Fruit fly (Drosophila melanogaster): ENCODE measurements around the gene CG31957.

- TF ChIP-seq CG15710 (tag; optimal IDR thresholded peaks at IDR 0.05): no peak
- TF ChIP-seq fd96Ca (GFP tag; IDR thresholded peaks at IDR 0.05): peak; percentile 67; the same call in 2 of the 3 replicates
- TF ChIP-seq CG8301 (tag; optimal IDR thresholded peaks at IDR 0.05): peak; percentile 21
- TF ChIP-seq CG14655 (GFP tag; optimal IDR thresholded peaks at IDR 0.05): peak; percentile 29
Measured at dm6 chr2L:3896834-3897143, 24.5 kb upstream of the CG31957 start.

Measured in whole organism, pupa.